Worm (Caenorhabditis elegans) whole organism, mixed stage, embryonic: ENCODE data around the gene F14H3.14.

Experiments used
- cnd-1 ChIP-seq: fragments of 200-800 bp; sonication (Bioruptor generic); optimal IDR thresholded peaks from 2 replicates; lab custom pipeline; 2018; ENCODE audit warnings: mild to moderate bottlenecking, missing genetic modification characterization, missing compliant biosample characterization
- elt-3 ChIP-seq: fragments of 150-350 bp; optimal IDR thresholded peaks from 2 replicates; lab custom pipeline; 2014; ENCODE audit warnings: missing biosample characterization, missing genetic modification characterization
- lin-13 ChIP-seq: fragments of 150-350 bp; optimal IDR thresholded peaks from 2 replicates; lab custom pipeline; 2014; ENCODE audit warnings: missing biosample characterization, missing genetic modification characterization
- pha-4 ChIP-seq: fragments of 150-350 bp; optimal IDR thresholded peaks from 2 replicates; lab custom pipeline; 2018; ENCODE audit warnings: missing biosample characterization, missing genetic modification reagents, missing genetic modification characterization
- unc-39 ChIP-seq: fragments of 150-350 bp; optimal IDR thresholded peaks from 2 replicates; lab custom pipeline; 2014; ENCODE audit warnings: missing biosample characterization, missing genetic modification characterization
- ztf-11 ChIP-seq: fragments of 150-350 bp; optimal IDR thresholded peaks from 2 replicates; lab custom pipeline; 2014; ENCODE audit warnings: missing biosample characterization, missing genetic modification characterization

- TF ChIP-seq pha-4 (tag; lab: Kevin White, UChicago) (no peak), ztf-11 (tag; lab: Kevin White, UChicago) (no peak), lin-13 (tag; lab: Kevin White, UChicago) (no peak), unc-39 (tag; lab: Kevin White, UChicago) (no peak), elt-3 (tag; lab: Kevin White, UChicago) (no peak), cnd-1 (no peak)
Measured at ce11 chrV:16094284-16094683, 31.6 kb upstream of the F14H3.14 start, which contains the start of gene F22B8.7.
